Fruit fly (Drosophila melanogaster) whole organism, larva: Measurements from ENCODE around the gene CG44013.

Experiments
- noc ChIP-seq: fragments of 200-800 bp; sonication (Bioruptor generic); optimal IDR thresholded peaks from 3 replicates; lab custom pipeline; 2019; ENCODE audit warnings: missing biosample characterization, mild to moderate bottlenecking, missing genetic modification characterization, moderate library complexity

The CG44013 gene

dm6 chr3R:15509817-15510216, at the start of gene CG44013:
Gene CG44013 (minus strand): TSS chr3R:15509917.
- TF ChIP-seq noc (tag; lab: Kevin White, UChicago), result no peak

- no peak for TF ChIP-seq noc (tag; lab: Kevin White, UChicago)
Observed at dm6 chr3R:15557308-15557707, 47.6 kb upstream of the CG44013 start.

DNA sequence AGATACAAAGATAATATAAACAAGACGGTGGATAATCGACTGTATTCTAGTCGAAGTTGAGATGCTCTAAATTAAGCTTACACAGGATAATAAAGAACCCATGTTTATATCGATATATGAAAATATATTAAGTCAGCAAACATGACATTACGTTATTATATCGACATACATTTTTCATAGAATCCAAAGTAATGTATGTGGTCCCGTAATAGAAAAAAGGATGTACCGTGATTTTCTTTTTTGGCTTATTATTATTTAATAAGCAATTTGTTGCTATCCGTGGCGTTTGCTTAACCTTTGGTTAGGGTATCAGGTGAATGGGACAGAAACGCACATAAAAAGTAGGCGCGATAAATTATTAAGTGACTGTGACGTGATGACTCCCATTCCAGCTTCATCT, 46.8 kb upstream of the CG44013 start:
- TF ChIP-seq noc (tag; lab: Kevin White, UChicago), result peak; percentile 57

dm6 chr3R:15554733-15555132, 45.0 kb upstream of the CG44013 start:
- no peak for TF ChIP-seq noc (tag; lab: Kevin White, UChicago)

dm6 chr3R:15553566-15553965, 43.8 kb upstream of the CG44013 start:
- TF ChIP-seq noc (tag; lab: Kevin White, UChicago), result no peak

DNA sequence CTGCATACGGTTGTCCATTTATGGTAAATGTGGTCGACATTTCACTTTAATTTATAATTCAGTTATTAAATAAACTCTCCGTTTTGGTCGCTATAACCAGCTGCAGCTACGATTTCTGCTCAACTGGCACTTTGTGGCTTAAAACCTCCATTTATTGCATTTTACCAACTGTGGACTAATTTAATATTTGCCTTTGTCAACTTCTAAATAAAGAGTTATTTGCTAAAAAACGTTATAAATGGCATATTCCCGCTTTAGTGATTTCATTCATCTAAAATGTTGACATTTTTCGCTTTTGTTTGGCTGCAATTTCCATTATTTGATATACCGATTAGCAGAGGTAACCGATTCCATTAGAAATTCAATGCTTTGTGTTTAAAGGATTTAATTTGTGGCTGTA, 43.0 kb upstream of the CG44013 start, which contains the start of gene AOX4:
AOX4 (minus strand) TSS at position 101 of the 400 bp plus-strand sequence.
- no peak for TF ChIP-seq noc (tag; lab: Kevin White, UChicago)

DNA sequence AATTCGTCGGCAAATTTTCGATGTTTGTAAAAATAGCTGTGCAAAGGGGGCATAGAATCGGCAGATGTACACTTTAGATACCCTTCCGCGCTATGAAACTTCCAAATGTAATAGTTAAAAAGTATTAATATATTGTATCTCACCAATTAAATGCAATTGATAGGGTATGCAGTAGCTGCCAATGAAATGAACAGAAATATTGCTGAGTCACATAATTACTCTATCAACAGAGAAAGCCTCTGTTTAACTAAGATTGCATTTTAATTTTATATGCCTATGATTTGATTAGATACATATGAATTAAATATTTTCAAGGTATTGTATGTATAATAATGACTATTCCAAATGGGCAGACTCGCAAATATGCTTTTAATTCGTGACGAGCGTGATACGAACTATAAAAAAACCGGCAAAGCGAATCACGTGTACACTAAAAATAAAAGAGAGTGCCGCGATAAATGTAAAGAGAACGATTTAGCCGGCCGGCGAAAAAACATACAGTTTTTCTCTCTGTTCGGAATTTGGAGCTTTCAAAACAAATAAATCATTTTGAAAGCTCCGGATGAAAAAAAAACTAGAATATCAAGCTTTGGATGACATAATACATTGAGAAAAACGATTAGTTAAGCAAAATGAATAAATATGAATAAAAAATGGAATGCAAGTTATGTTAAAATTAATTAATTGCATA, 38.3 kb upstream of the CG44013 start, which contains the start of gene AOX3:
AOX3 (minus strand) TSS at position 362 of the 691 bp plus-strand sequence.
- TF ChIP-seq noc (tag; lab: Kevin White, UChicago), result peak; percentile 88

DNA sequence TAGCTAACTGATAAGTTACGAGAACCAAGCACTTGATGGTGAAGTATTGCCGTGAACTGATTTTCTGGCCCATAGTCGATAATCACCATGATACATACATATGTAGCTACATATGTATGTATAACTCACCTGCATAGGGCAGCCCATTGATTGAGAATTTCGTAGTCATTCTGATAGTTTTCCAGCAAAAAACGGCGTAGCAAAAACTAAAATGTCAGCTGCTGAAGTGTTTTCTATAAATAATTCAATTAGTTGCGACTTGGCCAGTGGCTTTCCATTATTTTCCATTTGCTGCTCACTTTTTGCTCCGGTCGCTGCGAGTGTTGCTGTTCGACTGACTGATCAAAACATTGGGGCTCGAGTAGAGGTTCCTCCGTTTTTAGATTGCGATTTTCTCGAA, 37.5 kb upstream of the CG44013 start:
- TF ChIP-seq noc (tag; lab: Kevin White, UChicago), result no peak

DNA sequence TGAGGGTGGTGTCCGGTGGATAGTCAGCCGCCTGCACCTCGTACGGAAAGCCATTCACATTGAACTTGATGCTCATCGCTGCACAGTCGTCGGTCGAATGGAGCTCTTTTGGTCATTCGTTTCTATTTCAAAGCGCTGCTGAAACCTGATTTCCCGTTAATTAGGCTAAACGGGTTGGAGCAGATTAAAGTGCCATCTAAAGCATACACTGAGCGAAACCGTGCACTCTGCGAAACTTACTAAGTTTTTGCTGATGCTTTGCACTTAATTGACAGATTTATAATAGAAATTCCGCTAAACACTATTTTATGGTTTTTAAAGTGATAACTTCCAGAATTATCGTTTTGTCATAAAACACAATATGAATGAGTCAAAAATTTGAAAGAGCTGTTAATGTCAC, 32.6 kb upstream of the CG44013 start, which contains the start of gene AOX2:
AOX2 (minus strand) TSS at position 101 of the 400 bp plus-strand sequence.
- no peak for TF ChIP-seq noc (tag; lab: Kevin White, UChicago)

- no peak for TF ChIP-seq noc (tag; lab: Kevin White, UChicago)
Observed at dm6 chr3R:15540932-15541331, 31.2 kb upstream of the CG44013 start.

DNA sequence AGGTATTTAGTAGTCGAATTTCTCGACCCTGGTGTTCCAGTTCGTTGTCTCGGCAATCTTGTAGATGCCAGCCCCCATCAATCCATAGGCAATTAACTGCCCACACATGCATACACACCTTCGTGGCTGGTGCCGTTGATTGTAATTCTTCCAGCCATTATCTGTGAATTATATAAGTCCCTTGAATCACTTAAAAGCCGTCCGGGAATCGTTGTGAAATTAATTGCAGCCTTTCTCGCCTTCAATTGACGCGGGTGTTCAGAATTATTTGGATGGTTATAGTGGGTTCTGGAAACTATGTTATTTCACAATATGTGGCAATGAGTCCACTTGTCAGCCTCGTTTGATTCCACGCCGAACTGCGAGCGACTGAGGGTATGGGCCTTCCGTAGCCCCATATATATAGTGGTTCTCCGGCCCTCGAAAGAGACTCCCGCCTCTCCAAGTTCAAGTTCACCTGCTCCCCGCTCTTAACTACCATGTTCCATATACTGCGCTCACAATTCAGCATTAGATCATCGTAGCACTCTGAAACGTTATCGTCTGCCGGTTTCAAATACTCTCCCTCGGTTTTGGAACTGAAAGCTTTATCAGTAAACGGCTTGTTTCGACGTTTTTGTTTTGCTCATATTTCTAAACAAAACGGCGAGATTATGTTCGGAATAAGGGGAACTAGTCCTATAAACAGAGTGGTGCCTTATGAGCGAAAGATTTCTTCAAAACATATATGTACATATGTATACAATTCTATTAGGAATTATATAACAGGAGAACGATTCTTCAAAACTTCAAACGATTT, 27.4 kb upstream of the CG44013 start, which contains the start of gene AOX1:
AOX1 (minus strand) TSS at position 375 of the 799 bp plus-strand sequence.
- TF ChIP-seq noc (tag; lab: Kevin White, UChicago), result peak; percentile 15

dm6 chr3R:15531373-15531772, 21.7 kb upstream of the CG44013 start, which contains the start of gene CG31296:
Gene CG31296 (minus strand): TSS chr3R:15531473.
- TF ChIP-seq noc (tag; lab: Kevin White, UChicago), result no peak

DNA sequence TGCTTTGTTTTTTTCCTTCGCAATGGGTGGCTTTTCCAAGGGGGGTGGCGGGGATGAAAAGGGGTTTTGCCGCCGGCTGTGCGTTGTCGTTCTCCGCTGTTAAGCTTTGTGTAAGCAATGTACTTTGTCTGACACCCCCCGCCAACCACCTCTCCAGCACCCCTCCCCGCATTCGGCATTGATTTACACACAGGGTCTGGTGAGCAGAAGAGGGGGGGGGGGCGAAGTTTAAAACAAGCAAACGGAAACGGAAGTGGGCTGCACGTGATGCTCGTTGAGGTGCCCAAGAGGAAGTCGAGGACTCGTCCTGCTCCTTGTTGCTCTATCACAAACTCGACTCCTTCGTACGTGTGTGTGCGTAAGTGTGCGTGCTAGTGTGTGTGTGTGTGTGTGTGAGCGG, 7.4 kb upstream of the CG44013 start:
- TF ChIP-seq noc (tag; lab: Kevin White, UChicago), result no peak

DNA sequence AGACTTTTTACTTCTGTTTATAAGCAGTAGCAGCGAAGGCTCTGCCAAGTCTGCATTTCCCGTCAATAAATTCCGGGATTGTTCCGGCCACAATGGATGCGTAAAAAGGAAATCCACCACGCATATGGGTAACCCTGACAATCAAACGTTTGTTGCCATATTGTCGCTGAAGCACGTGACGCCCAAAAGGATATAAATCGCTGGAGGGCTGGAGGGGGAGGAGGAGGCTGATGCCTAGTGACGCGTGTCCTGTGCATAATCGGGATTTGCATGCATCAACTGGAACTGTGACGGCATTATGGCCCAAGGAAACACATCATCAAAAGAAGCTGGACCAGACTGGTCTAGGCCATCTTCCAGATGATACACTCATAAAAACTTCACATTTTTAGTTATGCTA, 3.5 kb upstream of the CG44013 start:
- no peak for TF ChIP-seq noc (tag; lab: Kevin White, UChicago)

dm6 chr3R:15512249-15512648, 2.5 kb upstream of the CG44013 start:
- no peak for TF ChIP-seq noc (tag; lab: Kevin White, UChicago)

DNA sequence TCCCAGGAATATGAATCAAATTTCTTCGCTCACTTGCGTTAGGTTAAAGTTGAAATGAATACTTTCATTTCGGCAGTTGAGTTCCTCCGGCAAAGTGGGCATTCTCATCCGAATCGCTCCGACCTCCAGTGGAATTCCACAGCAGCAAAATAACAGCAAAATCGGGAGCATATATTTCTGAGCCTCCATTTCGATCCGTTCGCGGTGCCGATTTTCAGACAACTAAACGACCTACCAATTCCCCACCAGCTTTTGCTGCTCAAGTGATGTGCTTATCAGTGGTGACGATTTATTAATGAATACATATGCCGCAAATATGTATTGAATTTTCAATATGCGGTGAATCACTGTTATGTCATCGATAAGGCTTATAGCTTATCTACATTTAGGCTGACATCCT, 1.1 kb downstream of the CG44013 start, which contains the start of gene CG44014:
CG44014 (minus strand) TSS at position 256 of the 400 bp plus-strand sequence.
- peak; percentile 27 for TF ChIP-seq noc (tag; lab: Kevin White, UChicago)
